Fruit fly (Drosophila melanogaster) whole organism, embryonic: Measurements from ENCODE around the gene RPA1.
A peak's percentile ranks its signal among the peaks of the same experiment; 100 is the strongest.

Experiments used
- Asciz ChIP-seq: fragments of 200-800 bp; sonication (Bioruptor generic); optimal IDR thresholded peaks from 2 replicates; lab custom pipeline; 2017; ENCODE audit warnings: missing biosample characterization, mild to moderate bottlenecking, missing genetic modification characterization, missing genetic modification reagents
- BEAF-32 ChIP-seq: fragments of 200-800 bp; sonication (Bioruptor generic); optimal IDR thresholded peaks from 3 replicates; lab custom pipeline; 2017; ENCODE audit warnings: missing biosample characterization, missing genetic modification characterization, mild to moderate bottlenecking, moderate library complexity, missing genetic modification reagents
- Bgb ChIP-seq: fragments of 200-800 bp; sonication (Bioruptor generic); IDR thresholded peaks from 2 replicates; pipeline ENCODE4 v1.3.6; 2022; ENCODE audit warnings: missing biosample characterization, missing genetic modification characterization; ENCODE audit not compliant: partially characterized antibody
- BtbVII ChIP-seq: fragments of 200-800 bp; sonication (Bioruptor generic); optimal IDR thresholded peaks from 3 replicates; lab custom pipeline; 2017; ENCODE audit warnings: missing biosample characterization, mild to moderate bottlenecking, missing genetic modification characterization
- CG10267 ChIP-seq: fragments of 200-800 bp; sonication (Bioruptor generic); optimal IDR thresholded peaks from 2 replicates; lab custom pipeline; 2018; ENCODE audit warnings: missing biosample characterization, mild to moderate bottlenecking, missing genetic modification characterization, moderate library complexity
- CG10979 ChIP-seq: fragments of 200-800 bp; sonication (Bioruptor generic); optimal IDR thresholded peaks from 2 replicates; lab custom pipeline; 2018; ENCODE audit warnings: missing biosample characterization, mild to moderate bottlenecking, missing genetic modification characterization, moderate library complexity
- CG16813 ChIP-seq: fragments of 200-800 bp; sonication (Bioruptor generic); IDR thresholded peaks from 3 replicates; pipeline ENCODE4 v1.3.6; 2022; ENCODE audit warnings: missing biosample characterization, missing genetic modification characterization; ENCODE audit not compliant: partially characterized antibody
- CG17186 ChIP-seq: fragments of 200-800 bp; sonication (Bioruptor generic); optimal IDR thresholded peaks from 3 replicates; lab custom pipeline; 2017; ENCODE audit warnings: missing biosample characterization, missing genetic modification reagents, missing genetic modification characterization
- CG17568 ChIP-seq: fragments of 200-800 bp; sonication (Bioruptor generic); optimal IDR thresholded peaks from 2 replicates; lab custom pipeline; 2018; ENCODE audit warnings: missing biosample characterization, mild to moderate bottlenecking, missing genetic modification characterization, moderate library complexity
- CG17912 ChIP-seq: fragments of 200-800 bp; sonication (Bioruptor generic); optimal IDR thresholded peaks from 2 replicates; lab custom pipeline; 2018; ENCODE audit warnings: missing biosample characterization, mild to moderate bottlenecking, missing genetic modification characterization
- CG3065 ChIP-seq: fragments of 200-800 bp; sonication (Bioruptor generic); optimal IDR thresholded peaks from 2 replicates; lab custom pipeline; 2016; ENCODE audit warnings: missing biosample characterization, missing genetic modification characterization
- CG5180 ChIP-seq: fragments of 200-800 bp; sonication (Bioruptor generic); optimal IDR thresholded peaks from 3 replicates; lab custom pipeline; 2017; ENCODE audit warnings: missing biosample characterization, missing genetic modification characterization, mild to moderate bottlenecking, moderate library complexity, missing genetic modification reagents
- CG5245 ChIP-seq: fragments of 200-800 bp; sonication (Bioruptor generic); optimal IDR thresholded peaks from 3 replicates; lab custom pipeline; 2016; ENCODE audit warnings: missing biosample characterization, missing genetic modification characterization
- CG6175 ChIP-seq: fragments of 200-800 bp; sonication (Bioruptor generic); IDR thresholded peaks from 3 replicates; pipeline ENCODE4 v1.3.6; 2022; ENCODE audit warnings: missing biosample characterization, missing genetic modification characterization
- CG8290 ChIP-seq, 3 experiments: fragments of 200-800 bp; sonication (Bioruptor generic); optimal IDR thresholded peaks; 2 replicates each; lab custom pipeline; 2016 to 2019; ENCODE audit warnings: missing biosample characterization in 3 of 3, missing genetic modification characterization in 3 of 3, mild to moderate bottlenecking in 2 of 3, moderate library complexity in 1 of 3
- CTCF ChIP-seq: fragments of 200-800 bp; sonication (Bioruptor generic); optimal IDR thresholded peaks from 2 replicates; lab custom pipeline; 2017; ENCODE audit warnings: missing biosample characterization, mild to moderate bottlenecking, missing genetic modification characterization, moderate library complexity
- Deaf1 ChIP-seq: fragments of 200-800 bp; optimal IDR thresholded peaks from 3 replicates; lab custom pipeline; 2019; ENCODE audit warnings: missing biosample characterization, mild to moderate bottlenecking, missing genetic modification characterization, moderate library complexity
- Doc3 ChIP-seq: fragments of 200-800 bp; sonication (Bioruptor generic); IDR thresholded peaks from 3 replicates; pipeline ENCODE4 v1.3.6; 2022; ENCODE audit warnings: missing biosample characterization, missing genetic modification characterization; ENCODE audit not compliant: partially characterized antibody
- Dp ChIP-seq: fragments of 200-800 bp; sonication (Bioruptor generic); optimal IDR thresholded peaks from 2 replicates; lab custom pipeline; 2018; ENCODE audit warnings: missing biosample characterization, mild to moderate bottlenecking, missing genetic modification characterization, moderate library complexity
- Dref ChIP-seq: fragments of 200-800 bp; sonication (Bioruptor generic); IDR thresholded peaks from 2 replicates; pipeline ENCODE4 v1.3.6; 2022; ENCODE audit warnings: missing biosample characterization, missing genetic modification characterization
- H2.0 ChIP-seq: fragments of 200-800 bp; sonication (Bioruptor generic); IDR thresholded peaks from 2 replicates; pipeline ENCODE4 v1.3.6; 2022; ENCODE audit warnings: missing biosample characterization, missing genetic modification characterization
- Med ChIP-seq: fragments of 200-800 bp; sonication (Bioruptor generic); peaks from one replicate; lab custom pipeline; 2016; ENCODE audit warnings: missing biosample characterization, missing genetic modification characterization, mild to moderate bottlenecking, inconsistent platforms, moderate library complexity
- Myb ChIP-seq: fragments of 200-800 bp; sonication (Bioruptor generic); optimal IDR thresholded peaks from 2 replicates; lab custom pipeline; 2016; ENCODE audit warnings: missing biosample characterization, missing genetic modification characterization
- NK7.1 ChIP-seq: fragments of 200-800 bp; sonication (Bioruptor generic); optimal IDR thresholded peaks from 3 replicates; lab custom pipeline; 2016; ENCODE audit warnings: missing biosample characterization, missing genetic modification characterization
- Nf-YA ChIP-seq: fragments of 200-800 bp; sonication (Bioruptor generic); IDR thresholded peaks from 2 replicates; pipeline ENCODE4 v1.3.6; 2022; ENCODE audit warnings: missing biosample characterization, missing genetic modification characterization
- Spps ChIP-seq: fragments of 200-800 bp; sonication (Bioruptor generic); optimal IDR thresholded peaks from 2 replicates; lab custom pipeline; 2018; ENCODE audit warnings: missing biosample characterization, mild to moderate bottlenecking, missing genetic modification characterization
- Sry-δ ChIP-seq: fragments of 200-800 bp; sonication (Bioruptor generic); optimal IDR thresholded peaks from 2 replicates; lab custom pipeline; 2016; ENCODE audit warnings: missing biosample characterization, missing genetic modification characterization
- Taf1 ChIP-seq: fragments of 200-800 bp; sonication (Bioruptor generic); IDR thresholded peaks from 2 replicates; pipeline ENCODE4 v1.3.6; 2022; ENCODE audit warnings: missing biosample characterization, missing genetic modification characterization
- bbx ChIP-seq: fragments of 200-800 bp; sonication (Bioruptor generic); IDR thresholded peaks from 2 replicates; pipeline ENCODE4 v1.3.6; 2022; ENCODE audit warnings: missing biosample characterization, missing genetic modification characterization; ENCODE audit not compliant: partially characterized antibody
- bcd ChIP-seq: fragments of 200-800 bp; sonication (Bioruptor generic); optimal IDR thresholded peaks from 2 replicates; lab custom pipeline; 2017; ENCODE audit warnings: missing biosample characterization, mild to moderate bottlenecking, missing genetic modification characterization
- danr ChIP-seq: fragments of 200-800 bp; sonication (Bioruptor generic); IDR thresholded peaks from 2 replicates; pipeline ENCODE4 v1.3.6; 2022; ENCODE audit warnings: missing biosample characterization, missing genetic modification characterization
- disco-r ChIP-seq: fragments of 200-800 bp; sonication (Bioruptor generic); optimal IDR thresholded peaks from 2 replicates; lab custom pipeline; 2016; ENCODE audit warnings: missing biosample characterization, missing genetic modification characterization
- exex ChIP-seq: fragments of 200-800 bp; sonication (Bioruptor generic); optimal IDR thresholded peaks from 4 replicates; lab custom pipeline; 2018; ENCODE audit warnings: missing biosample characterization, mild to moderate bottlenecking, missing genetic modification characterization, moderate library complexity
- gcm2 ChIP-seq: fragments of 200-800 bp; sonication (Bioruptor generic); optimal IDR thresholded peaks from 2 replicates; lab custom pipeline; 2016; ENCODE audit warnings: missing biosample characterization, missing genetic modification characterization
- grau ChIP-seq: fragments of 200-800 bp; optimal IDR thresholded peaks from 3 replicates; lab custom pipeline; 2019; ENCODE audit warnings: missing biosample characterization, mild to moderate bottlenecking, missing genetic modification characterization, moderate library complexity
- grn ChIP-seq: fragments of 200-800 bp; sonication (Bioruptor generic); optimal IDR thresholded peaks from 3 replicates; lab custom pipeline; 2017; ENCODE audit warnings: missing biosample characterization, missing genetic modification characterization
- gro ChIP-seq: fragments of 200-800 bp; sonication (Bioruptor generic); optimal IDR thresholded peaks from 2 replicates; lab custom pipeline; 2016; ENCODE audit warnings: missing biosample characterization, missing genetic modification characterization
- lov ChIP-seq, 2 experiments: fragments of 200-800 bp in 1 of 2; fragments of >200 bp in 1 of 2; sonication (Bioruptor generic) in 1 of 2; IDR thresholded peaks in 1 of 2; optimal IDR thresholded peaks in 1 of 2; 2 replicates in 1 of 2; 3 replicates in 1 of 2; pipeline versions ENCODE4 v1.3.6 to Lab custom; 2017 to 2022; ENCODE audit warnings: missing biosample characterization in 1 of 2, missing genetic modification characterization in 1 of 2
- nerfin-2 ChIP-seq: fragments of 200-800 bp; sonication (Bioruptor generic); IDR thresholded peaks from 2 replicates; pipeline ENCODE4 v1.3.6; 2022; ENCODE audit warnings: missing biosample characterization, missing genetic modification characterization; ENCODE audit not compliant: partially characterized antibody
- oc ChIP-seq: fragments of 200-800 bp; sonication (Bioruptor generic); optimal IDR thresholded peaks from 2 replicates; lab custom pipeline; 2018; ENCODE audit warnings: missing biosample characterization, mild to moderate bottlenecking, missing genetic modification characterization, moderate library complexity
- ranshi ChIP-seq: fragments of 200-800 bp; sonication (Bioruptor generic); IDR thresholded peaks from 2 replicates; pipeline ENCODE4 v1.3.6; 2022; ENCODE audit warnings: missing biosample characterization, missing genetic modification characterization
- run ChIP-seq: fragments of 200-800 bp; sonication (Bioruptor generic); optimal IDR thresholded peaks from 3 replicates; lab custom pipeline; 2018; ENCODE audit warnings: missing biosample characterization, mild to moderate bottlenecking, missing genetic modification characterization
- sens ChIP-seq: fragments of 200-800 bp; sonication (Bioruptor generic); peaks from one replicate; lab custom pipeline; 2016; ENCODE audit warnings: missing biosample characterization, missing genetic modification characterization
- shn ChIP-seq: fragments of 200-800 bp; sonication (Bioruptor generic); optimal IDR thresholded peaks from 3 replicates; lab custom pipeline; 2016; ENCODE audit warnings: missing biosample characterization, missing genetic modification characterization
- sna ChIP-seq: fragments of 200-800 bp; sonication (Bioruptor generic); IDR thresholded peaks from 2 replicates; pipeline ENCODE4 v1.3.6; 2022; ENCODE audit warnings: missing biosample characterization, missing genetic modification characterization; ENCODE audit not compliant: partially characterized antibody
- tio ChIP-seq: fragments of 200-800 bp; sonication (Bioruptor generic); optimal IDR thresholded peaks from 2 replicates; lab custom pipeline; 2017; ENCODE audit warnings: missing biosample characterization, missing genetic modification characterization, inconsistent platforms
- usp ChIP-seq: fragments of >200 bp; optimal IDR thresholded peaks from 2 replicates; lab custom pipeline; 2017; ENCODE audit warnings: missing biosample characterization, missing genetic modification characterization

RPA1 gene

dm6 chr3R:8217727-8218126, 46.5 kb downstream of the RPA1 start, which contains the start of gene CG7800 (continued):
- TF ChIP-seq Spps (tag; lab: Kevin White, UChicago) (no peak), Bgb (0 out of 2 replicates have a peak, but pooled peaks have one; percentile 13), Taf1 (GFP tag; lab: Robert Waterston, UW) (no peak), lov (optimal IDR thresholded peaks at IDR 0.05; lab: Kevin White, UChicago) (no peak), lov (GFP tag; IDR thresholded peaks at IDR 0.05; lab: Robert Waterston, UW) (no peak), shn (GFP tag; lab: Kevin White, UChicago) (no peak), sna (GFP tag; lab: Robert Waterston, UW) (peak; percentile 60; the same call in 1 of the 2 replicates), nerfin-2 (GFP tag; lab: Robert Waterston, UW) (peak; percentile 50; the same call in 1 of the 2 replicates), Sry-δ (peak; percentile 81), Dp (GFP tag; lab: Kevin White, UChicago) (peak; percentile 68), BtbVII (GFP tag; lab: Kevin White, UChicago) (no peak), sens (peak; percentile 23), Dref (peak; percentile 82), Myb (peak; percentile 6), bbx (GFP tag; lab: Robert Waterston, UW) (peak; percentile 50; the same call in 1 of the 2 replicates), Asciz (GFP tag; lab: Kevin White, UChicago) (no peak), Doc3 (GFP tag; lab: Robert Waterston, UW) (peak; percentile 55; the same call in 2 of the 3 replicates), usp (GFP tag; lab: Kevin White, UChicago) (no peak), gro (GFP tag; lab: Kevin White, UChicago) (no peak), Nf-YA (GFP tag; lab: Robert Waterston, UW) (no peak), CG3065 (no peak), CG10267 (peak; percentile 8), CG16813 (GFP tag; lab: Robert Waterston, UW) (peak; percentile 34; the same call in 1 of the 3 replicates), CG8290 (GFP tag; optimal IDR thresholded peaks at IDR 0.05; lab: Kevin White, UChicago) (no peak), CG8290 (tag; optimal IDR thresholded peaks at IDR 0.05; lab: Kevin White, UChicago) (no peak), BEAF-32 (GFP tag; lab: Kevin White, UChicago) (peak; percentile 56)
- TF ChIP-seq, all 482 proteins: peak for 38

dm6 chr3R:8215528-8216189, 48.6 kb downstream of the RPA1 start:
- TF ChIP-seq Med (GFP tag; lab: Kevin White, UChicago) (no peak), grn (GFP tag; lab: Kevin White, UChicago) (peak; percentile 98), run (tag; lab: Kevin White, UChicago) (no peak), CG5180 (no peak), Deaf1 (tag; lab: Kevin White, UChicago) (peak; percentile 47)

- TF ChIP-seq CG17912 (GFP tag; lab: Kevin White, UChicago): no peak
- no peak for TF ChIP-seq oc (tag; lab: Kevin White, UChicago)
- TF ChIP-seq gcm2 (GFP tag; lab: Kevin White, UChicago): no peak
- TF ChIP-seq NK7.1 (GFP tag; lab: Kevin White, UChicago): peak; percentile 28
- peak; percentile 32; the same call in 1 of the 2 replicates for TF ChIP-seq H2.0 (GFP tag; lab: Robert Waterston, UW)
- TF ChIP-seq tio (GFP tag; lab: Kevin White, UChicago): peak; percentile 46
- peak; percentile 32 for TF ChIP-seq CG5245
- TF ChIP-seq CG6175 (GFP tag; lab: Robert Waterston, UW): no peak
- TF ChIP-seq grau: peak; percentile 33
- TF ChIP-seq nerfin-2 (GFP tag; lab: Robert Waterston, UW): no peak
- TF ChIP-seq Sry-δ: peak; percentile 27
- TF ChIP-seq disco-r (GFP tag; lab: Kevin White, UChicago): no peak
- TF ChIP-seq CTCF: no peak
- TF ChIP-seq danr: 0 out of 2 replicates have a peak, but pooled peaks have one; percentile 15
- TF ChIP-seq CG10979 (tag; lab: Kevin White, UChicago): peak; percentile 79
- peak; percentile 23 for TF ChIP-seq bcd (GFP tag; lab: Kevin White, UChicago)
- peak; percentile 21 for TF ChIP-seq CG17186
- TF ChIP-seq exex: no peak
- TF ChIP-seq CG17568 (GFP tag; lab: Kevin White, UChicago): no peak
- TF ChIP-seq ranshi (GFP tag; lab: Robert Waterston, UW): peak; percentile 30; the same call in 1 of the 2 replicates
Observed at dm6 chr3R:8212594-8212993, 51.7 kb downstream of the RPA1 start.
